Fruit fly (Drosophila melanogaster) whole organism, wandering third instar larva: ENCODE results near the gene fru.

Source experiments
- Abd-B ChIP-seq: fragments of >200 bp; optimal IDR thresholded peaks from 2 replicates; lab custom pipeline; 2017; ENCODE audit warnings: missing biosample characterization, missing genetic modification characterization
- CG32264 ChIP-seq: fragments of 200-800 bp; sonication (Bioruptor generic); optimal IDR thresholded peaks from 2 replicates; lab custom pipeline; 2016; ENCODE audit warnings: missing biosample characterization, missing genetic modification characterization
- CG9705 ChIP-seq: fragments of 200-800 bp; sonication (Bioruptor generic); optimal IDR thresholded peaks from 2 replicates; lab custom pipeline; 2018; ENCODE audit warnings: missing biosample characterization, mild to moderate bottlenecking, missing genetic modification characterization
- CrebA ChIP-seq: fragments of 200-800 bp; sonication (Bioruptor generic); optimal IDR thresholded peaks from 2 replicates; lab custom pipeline; 2016; ENCODE audit warnings: missing biosample characterization, mild to moderate bottlenecking, missing genetic modification characterization, borderline replicate concordance
- Dfd ChIP-seq: fragments of >200 bp; optimal IDR thresholded peaks from 2 replicates; lab custom pipeline; 2017; ENCODE audit warnings: missing biosample characterization, missing genetic modification characterization
- Dif ChIP-seq: fragments of 200-275, 200-300 bp; sonication (Bioruptor generic); optimal IDR thresholded peaks from 2 replicates; lab custom pipeline; 2018; ENCODE audit warnings: missing biosample characterization, missing genetic modification characterization; ENCODE audit not compliant: partially characterized antibody
- GATAd ChIP-seq: sonication (Bioruptor generic); optimal IDR thresholded peaks from 2 replicates; lab custom pipeline; 2016; ENCODE audit warnings: missing biosample characterization, missing genetic modification characterization
- HLH106 ChIP-seq: fragments of 200-800 bp; optimal IDR thresholded peaks from 3 replicates; lab custom pipeline; 2019; ENCODE audit warnings: missing biosample characterization, mild to moderate bottlenecking, missing genetic modification characterization, moderate library complexity
- Hnf4 ChIP-seq: fragments of 200-800 bp; sonication (Bioruptor generic); optimal IDR thresholded peaks from 2 replicates; lab custom pipeline; 2016; ENCODE audit warnings: missing biosample characterization, mild to moderate bottlenecking, missing genetic modification characterization
- Hr78 ChIP-seq: fragments of >200 bp; optimal IDR thresholded peaks from 2 replicates; lab custom pipeline; 2017; ENCODE audit warnings: missing biosample characterization, missing genetic modification characterization
- Hr83 ChIP-seq: fragments of 200-300 bp; sonication (Bioruptor generic); optimal IDR thresholded peaks from 2 replicates; lab custom pipeline; 2016; ENCODE audit warnings: missing biosample characterization, mild to moderate bottlenecking, missing genetic modification characterization, moderate library complexity; ENCODE audit not compliant: poor library complexity, severe bottlenecking
- Jra ChIP-seq: sonication (Bioruptor generic); optimal IDR thresholded peaks from 2 replicates; lab custom pipeline; 2016; ENCODE audit warnings: missing biosample characterization, missing genetic modification characterization
- Mio ChIP-seq: sonication (Bioruptor generic); optimal IDR thresholded peaks from 2 replicates; lab custom pipeline; 2016; ENCODE audit warnings: missing biosample characterization, missing genetic modification characterization
- Myc ChIP-seq: fragments of >200 bp; optimal IDR thresholded peaks from 2 replicates; lab custom pipeline; 2017
- N ChIP-seq: fragments of >200 bp; optimal IDR thresholded peaks from 2 replicates; lab custom pipeline; 2018; ENCODE audit warnings: missing biosample characterization, missing external identifiers, missing genetic modification characterization
- OdsH ChIP-seq: fragments of 200-800 bp; sonication (Bioruptor generic); optimal IDR thresholded peaks from 2 replicates; lab custom pipeline; 2016; ENCODE audit warnings: missing biosample characterization, mild to moderate bottlenecking, missing genetic modification characterization
- Rel ChIP-seq, 2 experiments: fragments of 200-800 bp; sonication (Bioruptor generic) in 1 of 2; optimal IDR thresholded peaks; 2 replicates in 1 of 2; 3 replicates in 1 of 2; lab custom pipeline; 2016 to 2019; ENCODE audit warnings: mild to moderate bottlenecking in 2 of 2, missing biosample characterization in 2 of 2, missing genetic modification characterization in 2 of 2, moderate library complexity in 1 of 2
- Sp1 ChIP-seq: fragments of 200-800 bp; sonication (Bioruptor generic); optimal IDR thresholded peaks from 3 replicates; lab custom pipeline; 2019; ENCODE audit warnings: missing biosample characterization, mild to moderate bottlenecking, missing genetic modification characterization, moderate library complexity
- Vsx2 ChIP-seq: fragments of 200-300, 225-300 bp; sonication (Bioruptor generic); optimal IDR thresholded peaks from 2 replicates; lab custom pipeline; 2018; ENCODE audit warnings: missing biosample characterization, missing genetic modification characterization; ENCODE audit not compliant: partially characterized antibody
- br ChIP-seq: fragments of 200-800 bp; sonication (Bioruptor generic); optimal IDR thresholded peaks from 2 replicates; lab custom pipeline; 2016; ENCODE audit warnings: missing biosample characterization, missing genetic modification characterization
- brk ChIP-seq: fragments of 200-800 bp; sonication (Bioruptor generic); optimal IDR thresholded peaks from 2 replicates; lab custom pipeline; 2016; ENCODE audit warnings: missing biosample characterization, mild to moderate bottlenecking, missing genetic modification characterization
- dl ChIP-seq, 2 experiments: fragments of 175-275, 200-275 bp in 1 of 2; fragments of 200-275 bp in 1 of 2; sonication (Bioruptor generic); optimal IDR thresholded peaks; lab custom pipeline; 2018; ENCODE audit warnings: mild to moderate bottlenecking in 2 of 2, missing biosample characterization in 2 of 2, missing genetic modification characterization in 2 of 2, moderate library complexity in 2 of 2; ENCODE audit not compliant: partially characterized antibody in 2 of 2, insufficient read depth in 1 of 2
- dmrt93B ChIP-seq: fragments of 200-800 bp; sonication (Bioruptor generic); optimal IDR thresholded peaks from 2 replicates; lab custom pipeline; 2018; ENCODE audit warnings: missing biosample characterization, mild to moderate bottlenecking, missing genetic modification characterization
- dsf ChIP-seq: sonication (Bioruptor generic); optimal IDR thresholded peaks from 2 replicates; lab custom pipeline; 2016; ENCODE audit warnings: missing biosample characterization, missing genetic modification characterization, borderline replicate concordance
- ey ChIP-seq: fragments of 200-800 bp; sonication (Bioruptor generic); optimal IDR thresholded peaks from 2 replicates; lab custom pipeline; 2016; ENCODE audit warnings: missing biosample characterization, missing genetic modification characterization
- foxo ChIP-seq, 2 experiments: fragments of 200-800 bp; sonication (Bioruptor generic); optimal IDR thresholded peaks; 2 replicates in 1 of 2; 3 replicates in 1 of 2; lab custom pipeline; 2016 to 2017; ENCODE audit warnings: missing biosample characterization in 2 of 2, missing genetic modification characterization in 2 of 2
- fru ChIP-seq: fragments of 200-800 bp; sonication (Bioruptor generic); optimal IDR thresholded peaks from 3 replicates; lab custom pipeline; 2016; ENCODE audit warnings: missing biosample characterization, mild to moderate bottlenecking, missing genetic modification characterization
- h ChIP-seq: fragments of 200-800 bp; sonication (Bioruptor generic); optimal IDR thresholded peaks from 3 replicates; lab custom pipeline; 2016; ENCODE audit warnings: missing biosample characterization, mild to moderate bottlenecking, missing genetic modification characterization
- jim ChIP-seq: fragments of 175-275, 200-325 bp; sonication (Bioruptor generic); optimal IDR thresholded peaks from 2 replicates; lab custom pipeline; 2016; ENCODE audit warnings: missing biosample characterization, mild to moderate bottlenecking, missing genetic modification characterization
- lola ChIP-seq: fragments of >200 bp; optimal IDR thresholded peaks from 2 replicates; lab custom pipeline; 2017; ENCODE audit warnings: missing biosample characterization, missing genetic modification characterization
- pan ChIP-seq: fragments of >200 bp; optimal IDR thresholded peaks from 2 replicates; lab custom pipeline; 2017
- psq ChIP-seq: fragments of 200-800 bp; sonication (Bioruptor generic); optimal IDR thresholded peaks from 3 replicates; lab custom pipeline; 2017; ENCODE audit warnings: missing biosample characterization, mild to moderate bottlenecking, missing genetic modification characterization, moderate library complexity
- rgr ChIP-seq: fragments of 200-800 bp; sonication (Bioruptor generic); optimal IDR thresholded peaks from 3 replicates; lab custom pipeline; 2016; ENCODE audit warnings: missing biosample characterization, mild to moderate bottlenecking, missing genetic modification characterization
- sage ChIP-seq: fragments of 200-800 bp; sonication (Bioruptor generic); optimal IDR thresholded peaks from 2 replicates; lab custom pipeline; 2016; ENCODE audit warnings: missing biosample characterization, mild to moderate bottlenecking, missing genetic modification characterization
- sv ChIP-seq: fragments of 200-800 bp; sonication (Bioruptor generic); optimal IDR thresholded peaks from 3 replicates; lab custom pipeline; 2016; ENCODE audit warnings: missing biosample characterization, missing genetic modification characterization
- tai ChIP-seq: sonication (Bioruptor generic); optimal IDR thresholded peaks from 2 replicates; lab custom pipeline; 2016; ENCODE audit warnings: missing biosample characterization, missing genetic modification characterization
- usp ChIP-seq: fragments of >200 bp; optimal IDR thresholded peaks from 2 replicates; lab custom pipeline; 2017; ENCODE audit warnings: missing biosample characterization, missing genetic modification characterization
- woc ChIP-seq: sonication (Bioruptor generic); optimal IDR thresholded peaks from 2 replicates; lab custom pipeline; 2016; ENCODE audit warnings: missing biosample characterization, mild to moderate bottlenecking, missing genetic modification characterization

fru gene

dm6 chr3R:18402549-18403429 lies 142.6 kb downstream of the fru start, which contains the start of the genes Wdr37 and koko:
Gene Wdr37 (minus strand): TSS chr3R:18402716.
Gene koko (plus strand): TSS chr3R:18403026.
- peak; percentile 92 for TF ChIP-seq h (GFP tag; lab: Kevin White, UChicago)
- peak; percentile 79 for TF ChIP-seq sage (GFP tag; lab: Kevin White, UChicago)
- TF ChIP-seq pan (lab: Kevin White, UChicago), result no peak
- peak; percentile 78 for TF ChIP-seq ey (GFP tag; lab: Kevin White, UChicago)
- TF ChIP-seq N, result no peak
- TF ChIP-seq CrebA (GFP tag; lab: Kevin White, UChicago), result no peak
- TF ChIP-seq Hr83, result peak; percentile 93
- peak; percentile 75 for TF ChIP-seq br (GFP tag; lab: Kevin White, UChicago)
- TF ChIP-seq dl (GFP tag; optimal IDR thresholded peaks at IDR 0.05; lab: Kevin White, UChicago; ENCODE audit: insufficient read depth in 1 of 2, partially characterized antibody in 2 of 2), result no peak
- TF ChIP-seq Dif (GFP tag; lab: Kevin White, UChicago), result no peak
- TF ChIP-seq Hr78 (GFP tag; lab: Kevin White, UChicago), result no peak
- TF ChIP-seq lola (GFP tag; lab: Kevin White, UChicago), result no peak
- TF ChIP-seq Jra (GFP tag; lab: Kevin White, UChicago), result peak; percentile 94
- TF ChIP-seq brk (GFP tag; lab: Kevin White, UChicago), result peak; percentile 96
- peak; percentile 98 for TF ChIP-seq HLH106 (tag; lab: Kevin White, UChicago)
- TF ChIP-seq dmrt93B (GFP tag; lab: Kevin White, UChicago), result peak; percentile 92
- no peak for TF ChIP-seq Mio (GFP tag; lab: Kevin White, UChicago)
- no peak for TF ChIP-seq Myc
- TF ChIP-seq fru (GFP tag; lab: Kevin White, UChicago), result peak; percentile 91
- TF ChIP-seq usp (GFP tag; lab: Kevin White, UChicago), result no peak
- TF ChIP-seq woc (GFP tag; lab: Kevin White, UChicago), result peak; percentile 79
- TF ChIP-seq Abd-B (GFP tag; lab: Kevin White, UChicago), result no peak
- peak; percentile 92 for TF ChIP-seq sv (GFP tag; lab: Kevin White, UChicago)
- TF ChIP-seq jim (GFP tag; lab: Kevin White, UChicago), result peak; percentile 21
- peak; percentile 78 for TF ChIP-seq CG32264
- TF ChIP-seq foxo (GFP tag; optimal IDR thresholded peaks at IDR 0.05; lab: Kevin White, UChicago), result peak in 1 of 2 experiments; percentile 98
- TF ChIP-seq dsf (GFP tag; lab: Kevin White, UChicago), result peak; percentile 89
- TF ChIP-seq rgr, result peak; percentile 95
- peak; percentile 79 for TF ChIP-seq GATAd
- TF ChIP-seq Dfd (GFP tag; lab: Kevin White, UChicago), result peak; percentile 88
- TF ChIP-seq OdsH, result peak; percentile 97
- TF ChIP-seq Hnf4 (GFP tag; lab: Kevin White, UChicago), result peak; percentile 96
- peak; percentile 54 for TF ChIP-seq Rel (GFP tag; optimal IDR thresholded peaks at IDR 0.05; lab: Kevin White, UChicago)
- TF ChIP-seq Rel (tag; optimal IDR thresholded peaks at IDR 0.05; lab: Kevin White, UChicago), result peak; percentile 91
- no peak for TF ChIP-seq Vsx2
- TF ChIP-seq psq (GFP tag; lab: Kevin White, UChicago), result peak; percentile 94
- peak; percentile 88 for TF ChIP-seq CG9705 (GFP tag; lab: Kevin White, UChicago)
- peak; percentile 98 for TF ChIP-seq Sp1 (GFP tag; lab: Kevin White, UChicago)
- no peak for TF ChIP-seq tai (GFP tag; lab: Kevin White, UChicago)
- TF ChIP-seq, all 38 proteins: peak for 25

DNA sequence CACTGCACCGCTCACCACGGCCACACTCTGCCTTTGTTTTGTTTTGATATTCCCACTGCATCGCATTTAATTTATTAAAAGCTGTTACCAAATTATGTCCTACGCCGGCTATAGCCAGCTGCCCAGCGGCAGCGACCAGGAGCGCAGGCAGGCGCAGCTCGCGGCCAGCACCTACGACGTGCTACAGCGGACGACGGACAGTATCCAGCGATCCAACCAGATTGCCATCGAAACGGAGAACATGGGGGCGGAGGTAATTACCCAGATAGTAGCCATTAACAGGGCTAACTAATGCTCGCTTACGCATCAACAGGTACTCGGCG lies 145.7 kb downstream of the fru start:
- TF ChIP-seq GATAd, result no peak
- TF ChIP-seq Rel (GFP tag; optimal IDR thresholded peaks at IDR 0.05; lab: Kevin White, UChicago), result no peak
- TF ChIP-seq Rel (tag; optimal IDR thresholded peaks at IDR 0.05; lab: Kevin White, UChicago), result peak; percentile 1
- TF ChIP-seq CG32264, result no peak
- TF ChIP-seq CG9705 (GFP tag; lab: Kevin White, UChicago), result no peak
- no peak for TF ChIP-seq psq (GFP tag; lab: Kevin White, UChicago)
- no peak for TF ChIP-seq sv (GFP tag; lab: Kevin White, UChicago)
- TF ChIP-seq usp (GFP tag; lab: Kevin White, UChicago), result no peak
- no peak for TF ChIP-seq tai (GFP tag; lab: Kevin White, UChicago)
